Worm (Caenorhabditis elegans) whole organism, L4 larva: ENCODE measurements around the gene srz-56.

ENCODE experiments used
- F49E8.2 ChIP-seq: sonication (generic microtip); optimal IDR thresholded peaks from 2 replicates; lab custom pipeline; 2016; ENCODE audit warnings: missing compliant biosample characterization, mild to moderate bottlenecking, missing genetic modification characterization, borderline replicate concordance
- ZK546.5 ChIP-seq, 2 experiments: sonication (generic microtip); optimal IDR thresholded peaks; 2 replicates each; lab custom pipeline; 2017; ENCODE audit warnings: missing biosample characterization in 2 of 2, missing genetic modification characterization in 2 of 2
- aly-2 ChIP-seq: sonication (generic microtip); optimal IDR thresholded peaks from 2 replicates; lab custom pipeline; 2018; ENCODE audit warnings: missing biosample characterization, missing genetic modification characterization
- cey-2 ChIP-seq: sonication (generic microtip); optimal IDR thresholded peaks from 3 replicates; lab custom pipeline; 2017; ENCODE audit warnings: missing genetic modification characterization, mild to moderate bottlenecking, missing compliant biosample characterization, antibody characterized with exemption, borderline replicate concordance; ENCODE audit not compliant: insufficient read depth
- fos-1 ChIP-seq: fragments of 150-350 bp; optimal IDR thresholded peaks from 2 replicates; lab custom pipeline; 2014; ENCODE audit warnings: missing biosample characterization, missing genetic modification characterization
- lin-13 ChIP-seq: fragments of 150-350 bp; optimal IDR thresholded peaks from 2 replicates; lab custom pipeline; 2014; ENCODE audit warnings: missing biosample characterization, missing genetic modification reagents, missing genetic modification characterization
- madf-5 ChIP-seq, 2 experiments: fragments of 200-800 bp; sonication (Bioruptor generic); IDR thresholded peaks; 2 replicates each; pipeline ENCODE4 v1.3.6; 2022; ENCODE audit warnings: missing compliant biosample characterization in 2 of 2, missing genetic modification characterization in 2 of 2
- unc-130 ChIP-seq: sonication (generic microtip); optimal IDR thresholded peaks from 2 replicates; lab custom pipeline; 2016; ENCODE audit warnings: missing genetic modification reagents, missing genetic modification characterization, missing compliant biosample characterization
- unc-62 ChIP-seq, 3 experiments: fragments of 150-350 bp in 1 of 3; sonication (generic microtip); optimal IDR thresholded peaks in 2 of 3; peaks in 1 of 3; 1 replicate in 1 of 3; 2 replicates in 2 of 3; lab custom pipeline; 2014 to 2017; ENCODE audit warnings: missing biosample characterization in 3 of 3, missing genetic modification characterization in 3 of 3, missing genetic modification reagents in 3 of 3, missing genotype in 1 of 3

ce11 chrIII:2211120-2211519 lies 29.5 kb upstream of the srz-56 start, which contains the start of gene C39B5.14:
- no peak for TF ChIP-seq aly-2 (tag; lab: Kevin White, UChicago)
- TF ChIP-seq cey-2 (tag; lab: Kevin White, UChicago) = no peak
- TF ChIP-seq lin-13 (GFP tag; lab: Kevin White, UChicago) = no peak
- no peak for TF ChIP-seq madf-5 (GFP tag; IDR thresholded peaks at IDR 0.05; lab: Robert Waterston, UW)
- TF ChIP-seq F49E8.2 (tag; lab: Kevin White, UChicago) = no peak
- TF ChIP-seq fos-1 (tag; lab: Kevin White, UChicago) = no peak
- TF ChIP-seq unc-130 (GFP tag; lab: Kevin White, UChicago) = no peak
- TF ChIP-seq ZK546.5 (tag; optimal IDR thresholded peaks at IDR 0.05; lab: Kevin White, UChicago) = no peak
- TF ChIP-seq unc-62 (GFP tag; optimal IDR thresholded peaks at IDR 0.05 in 1 of 2; lab: Kevin White, UChicago) = no peak
- no peak for TF ChIP-seq unc-62 (tag; optimal IDR thresholded peaks at IDR 0.05; lab: Kevin White, UChicago)
